Comparison of ENCODE assay signal across 3 worm cellular contexts in the genomic region with DNA sequence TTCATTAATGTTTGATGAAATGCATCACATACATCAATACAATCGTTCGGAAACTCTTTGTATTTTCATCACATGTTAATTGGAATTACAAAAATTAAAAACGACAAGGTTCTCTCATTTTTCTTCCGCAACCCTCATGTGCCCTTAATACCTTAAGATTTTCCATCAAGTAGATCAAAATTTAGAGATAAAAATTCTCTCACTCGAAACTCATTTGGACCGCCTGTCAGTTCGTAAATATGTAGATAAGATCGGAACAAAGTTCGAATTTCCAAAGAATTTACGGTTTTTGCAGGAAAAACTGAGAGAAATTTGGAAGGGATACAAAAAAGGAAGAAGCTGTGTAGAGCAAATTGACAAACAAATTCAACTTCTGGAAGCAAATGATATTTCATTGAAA.
A peak's percentile ranks its signal among the peaks of the same experiment; 100 is the strongest.
TF ChIP-seq lines count a peak whose summit lies in the region.

No protein-coding gene starts in this region.

TF ChIP-seq in whole organism, L1 larva, 84 proteins besides CTCF, POLR2A, EP300 and RAD21:
- TF ChIP-seq mep-1 (tag; optimal IDR thresholded peaks at IDR 0.05; lab: Kevin White, UChicago) (peak; percentile 7), fos-1 (tag; optimal IDR thresholded peaks at IDR 0.05; lab: Kevin White, UChicago) (no peak), blmp-1 (tag; optimal IDR thresholded peaks at IDR 0.05; lab: Kevin White, UChicago) (no peak), lin-14 (GFP tag; optimal IDR thresholded peaks at IDR 0.05; lab: Kevin White, UChicago) (peak; percentile 22), lin-39 (tag; optimal IDR thresholded peaks at IDR 0.05; lab: Kevin White, UChicago) (no peak), unc-62 (GFP tag; optimal IDR thresholded peaks at IDR 0.05; lab: Kevin White, UChicago) (no peak), rnt-1 (tag; optimal IDR thresholded peaks at IDR 0.05; lab: Kevin White, UChicago) (no peak), nhr-71 (tag; optimal IDR thresholded peaks at IDR 0.05; lab: Kevin White, UChicago) (no peak), hpl-2 (GFP tag; optimal IDR thresholded peaks at IDR 0.05; lab: Kevin White, UChicago) (no peak), nhr-85 (tag; lab: Kevin White, UChicago) (peak; percentile 76), dpl-1 (GFP tag; optimal IDR thresholded peaks at IDR 0.05; lab: Kevin White, UChicago) (no peak), jun-1 (tag; optimal IDR thresholded peaks at IDR 0.05; lab: Kevin White, UChicago) (no peak), fkh-4 (tag; optimal IDR thresholded peaks at IDR 0.05; lab: Kevin White, UChicago; ENCODE audit: borderline replicate concordance) (no peak), tlp-1 (tag; optimal IDR thresholded peaks at IDR 0.05; lab: Kevin White, UChicago) (no peak), snpc-4 (tag; optimal IDR thresholded peaks at IDR 0.05; lab: Kevin White, UChicago) (no peak), elt-3 (tag; optimal IDR thresholded peaks at IDR 0.05; lab: Kevin White, UChicago) (no peak), ceh-8 (GFP tag; optimal IDR thresholded peaks at IDR 0.05; lab: Kevin White, UChicago) (no peak), fkh-10 (GFP tag; optimal IDR thresholded peaks at IDR 0.05; lab: Kevin White, UChicago) (no peak), ceh-90 (tag; optimal IDR thresholded peaks at IDR 0.05; lab: Kevin White, UChicago) (no peak), swsn-7 (tag; optimal IDR thresholded peaks at IDR 0.05; lab: Kevin White, UChicago) (no peak)
TF ChIP-seq in whole organism, L1 larva: peak in this region for 3.

TF ChIP-seq in whole organism, L2 larva, 48 proteins besides CTCF, POLR2A, EP300 and RAD21:
- peak; percentile 63 for TF ChIP-seq ceh-16 (tag; optimal IDR thresholded peaks at IDR 0.05; lab: Kevin White, UChicago)
- no peak for TF ChIP-seq sem-4 (tag; optimal IDR thresholded peaks at IDR 0.05; lab: Kevin White, UChicago)

TF ChIP-seq in whole organism, L3 larva, 47 proteins besides CTCF, POLR2A, EP300 and RAD21:
- TF ChIP-seq nfya-1 (tag; optimal IDR thresholded peaks at IDR 0.05; lab: Kevin White, UChicago; ENCODE audit: insufficient read depth) (no peak), nhr-25 (tag; optimal IDR thresholded peaks at IDR 0.05; lab: Kevin White, UChicago) (peak; percentile 21), fkh-10 (GFP tag; optimal IDR thresholded peaks at IDR 0.05; lab: Kevin White, UChicago) (no peak), nhr-77 (tag; optimal IDR thresholded peaks at IDR 0.05; lab: Kevin White, UChicago) (no peak), ceh-9 (tag; optimal IDR thresholded peaks at IDR 0.05; lab: Kevin White, UChicago) (no peak), ztf-4 (tag; optimal IDR thresholded peaks at IDR 0.05; lab: Kevin White, UChicago) (no peak), fos-1 (tag; optimal IDR thresholded peaks at IDR 0.05; lab: Kevin White, UChicago) (no peak), elt-1 (tag; optimal IDR thresholded peaks at IDR 0.05; lab: Kevin White, UChicago) (peak; percentile 65), aly-2 (tag; optimal IDR thresholded peaks at IDR 0.05; lab: Kevin White, UChicago) (no peak), tbx-2 (tag; optimal IDR thresholded peaks at IDR 0.05; lab: Kevin White, UChicago) (no peak)
